Worm (Caenorhabditis elegans) whole organism, young adult: ENCODE results near the gene syx-4.
"Not testable (repeated sequence)": the region's sequence is repeated elsewhere in the genome, so short reads cannot be mapped to it uniquely, and the experiment has no call there.

Source experiments
- F23B12.7 ChIP-seq: sonication (generic microtip); optimal IDR thresholded peaks from 2 replicates; lab custom pipeline; 2017; ENCODE audit warnings: missing genetic modification characterization, mild to moderate bottlenecking, missing compliant biosample characterization, antibody characterized with exemption, moderate library complexity; ENCODE audit not compliant: insufficient read depth
- dox-1 ChIP-seq: fragments of 200-800 bp; sonication (Bioruptor generic); IDR thresholded peaks from 2 replicates; pipeline ENCODE4 v1.3.6; 2022; ENCODE audit warnings: missing genetic modification reagents, missing genetic modification characterization, missing compliant biosample characterization
- ekl-4 ChIP-seq: fragments of 200-800 bp; sonication (Bioruptor generic); IDR thresholded peaks from 2 replicates; pipeline ENCODE4 v1.3.6; 2022; ENCODE audit warnings: missing genetic modification reagents, missing genetic modification characterization, missing compliant biosample characterization
- hsf-1 ChIP-seq: fragments of 200-800 bp; sonication (Bioruptor generic); IDR thresholded peaks from 2 replicates; pipeline ENCODE4 v1.3.6; 2022; ENCODE audit warnings: missing genetic modification reagents, missing genetic modification characterization, missing compliant biosample characterization
- lsl-1 ChIP-seq: fragments of 200-800 bp; sonication (Bioruptor generic); optimal IDR thresholded peaks from 2 replicates; lab custom pipeline; 2018; ENCODE audit warnings: mild to moderate bottlenecking, missing genetic modification characterization, moderate library complexity, missing compliant biosample characterization

DNA sequence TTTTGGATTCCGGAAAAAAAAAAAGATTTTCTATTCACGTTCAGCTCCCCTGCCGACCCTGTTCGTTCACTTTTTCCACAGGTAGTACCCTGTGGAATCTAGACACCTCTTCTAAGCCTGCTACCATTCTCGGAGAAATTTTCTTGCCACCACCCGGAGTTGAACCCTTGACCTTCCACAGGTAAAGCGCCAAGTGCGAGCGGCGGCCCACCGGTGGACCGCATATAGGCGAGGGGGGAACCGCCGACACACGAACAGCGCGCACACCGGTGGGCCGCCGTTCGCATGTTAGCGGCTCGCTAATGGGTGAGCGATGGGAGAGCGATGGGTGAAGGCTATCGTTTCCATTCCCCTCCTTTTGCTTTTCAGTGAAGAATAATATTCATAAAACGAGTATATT lies 43.5 kb downstream of the syx-4 start:
- TF ChIP-seq dox-1 (GFP tag; lab: Robert Waterston, UW); ekl-4 (GFP tag; lab: Robert Waterston, UW); hsf-1 (GFP tag; lab: Robert Waterston, UW); F23B12.7 (tag; lab: Kevin White, UChicago); lsl-1 (GFP tag; lab: Kevin White, UChicago): not testable (repeated sequence)
